Comparison of ENCODE assay signal across 4 worm cellular contexts in genomic region chrIV:192046-192445, ce11.
A peak's percentile ranks its signal among the peaks of the same experiment; 100 is the strongest.
TF ChIP-seq lines count a peak whose summit lies in the region.

Gene Y38C1AA.12 (plus strand): TSS chrIV:192256.

TF ChIP-seq in whole organism, L2 larva, 48 proteins besides CTCF, POLR2A, EP300 and RAD21 (continued from another document):
- peak; percentile 84 for TF ChIP-seq C34F6.9 (tag; optimal IDR thresholded peaks at IDR 0.05; lab: Kevin White, UChicago)
- no peak for TF ChIP-seq nhr-12 (tag; optimal IDR thresholded peaks at IDR 0.05; lab: Kevin White, UChicago)
- TF ChIP-seq crh-2 (tag; optimal IDR thresholded peaks at IDR 0.05; lab: Kevin White, UChicago): peak; percentile 77
- TF ChIP-seq skn-1 (tag; optimal IDR thresholded peaks at IDR 0.05; lab: Kevin White, UChicago): no peak
- peak; percentile 65 for TF ChIP-seq Y55F3AM.14 (GFP tag; optimal IDR thresholded peaks at IDR 0.05; lab: Kevin White, UChicago)
- TF ChIP-seq nhr-6 (tag; optimal IDR thresholded peaks at IDR 0.05; lab: Kevin White, UChicago): peak; percentile 13
- TF ChIP-seq nhr-129 (tag; optimal IDR thresholded peaks at IDR 0.05; lab: Kevin White, UChicago): peak; percentile 28
- TF ChIP-seq unc-55 (GFP tag; optimal IDR thresholded peaks at IDR 0.05; lab: Kevin White, UChicago): peak; percentile 84
- no peak for TF ChIP-seq zag-1 (tag; optimal IDR thresholded peaks at IDR 0.05; lab: Kevin White, UChicago)
- TF ChIP-seq sem-4 (tag; optimal IDR thresholded peaks at IDR 0.05; lab: Kevin White, UChicago): peak; percentile 59
- no peak for TF ChIP-seq nhr-23 (tag; optimal IDR thresholded peaks at IDR 0.05; lab: Kevin White, UChicago)
- peak; percentile 1 for TF ChIP-seq ceh-82 (tag; optimal IDR thresholded peaks at IDR 0.05; lab: Kevin White, UChicago)
- TF ChIP-seq F13H6.1 (tag; optimal IDR thresholded peaks at IDR 0.05; lab: Kevin White, UChicago): peak; percentile 82
TF ChIP-seq in whole organism, L2 larva: peak in this region for 23.

TF ChIP-seq in whole organism, L4 larva, 104 proteins besides CTCF, POLR2A, EP300 and RAD21 (continued from another document and continues in another):
- TF ChIP-seq attf-4 (tag; optimal IDR thresholded peaks at IDR 0.05; lab: Kevin White, UChicago): no peak
- peak; percentile 98 for TF ChIP-seq Y48G9A.11 (GFP tag; IDR thresholded peaks at IDR 0.05; lab: Robert Waterston, UW)
- TF ChIP-seq nhr-111 (GFP tag; optimal IDR thresholded peaks at IDR 0.05; lab: Kevin White, UChicago): no peak
- peak; percentile 57 for TF ChIP-seq nhr-102 (tag; optimal IDR thresholded peaks at IDR 0.05; lab: Kevin White, UChicago)
- TF ChIP-seq dmd-6 (GFP tag; IDR thresholded peaks at IDR 0.05; lab: Robert Waterston, UW): peak; percentile 84
- peak; percentile 98 for TF ChIP-seq T20F7.1 (GFP tag; optimal IDR thresholded peaks at IDR 0.05; lab: Kevin White, UChicago)
- 0 out of 2 replicates have a peak, but pooled peaks have one; percentile 10 for TF ChIP-seq vab-7 (GFP tag; IDR thresholded peaks at IDR 0.05; lab: Robert Waterston, UW)
- TF ChIP-seq dmd-8 (GFP tag; IDR thresholded peaks at IDR 0.05; lab: Robert Waterston, UW): no peak
- TF ChIP-seq daf-12 (tag; optimal IDR thresholded peaks at IDR 0.05; lab: Kevin White, UChicago): no peak
- no peak for TF ChIP-seq ceh-20 (GFP tag; IDR thresholded peaks at IDR 0.05; lab: Robert Waterston, UW)
- TF ChIP-seq spr-3 (GFP tag; optimal IDR thresholded peaks at IDR 0.05; lab: Kevin White, UChicago): no peak
- no peak for TF ChIP-seq unc-39 (tag; optimal IDR thresholded peaks at IDR 0.05; lab: Kevin White, UChicago)
- 0 out of 2 replicates have a peak, but pooled peaks have one; percentile 44 for TF ChIP-seq hmg-1.1 (GFP tag; IDR thresholded peaks at IDR 0.05; lab: Robert Waterston, UW)
- no peak for TF ChIP-seq pqm-1 (tag; optimal IDR thresholded peaks at IDR 0.05; lab: Kevin White, UChicago)
- no peak for TF ChIP-seq snpc-1.2 (GFP tag; IDR thresholded peaks at IDR 0.05; lab: Robert Waterston, UW)
- no peak for TF ChIP-seq fos-1 (tag; optimal IDR thresholded peaks at IDR 0.05; lab: Kevin White, UChicago)
- TF ChIP-seq gei-8 (GFP tag; optimal IDR thresholded peaks at IDR 0.05; lab: Kevin White, UChicago): no peak
- peak; percentile 69 for TF ChIP-seq nhr-77 (tag; optimal IDR thresholded peaks at IDR 0.05; lab: Kevin White, UChicago)
- no peak for TF ChIP-seq R02D3.7 (tag; optimal IDR thresholded peaks at IDR 0.05; lab: Kevin White, UChicago)
- no peak for TF ChIP-seq ceh-32 (tag; optimal IDR thresholded peaks at IDR 0.05; lab: Kevin White, UChicago; ENCODE audit: poor library complexity)
- peak; percentile 30; the same call in 1 of the 2 replicates for TF ChIP-seq pha-4 (GFP tag; IDR thresholded peaks at IDR 0.05; lab: Robert Waterston, UW)
- TF ChIP-seq pha-4 (tag; optimal IDR thresholded peaks at IDR 0.05; lab: Kevin White, UChicago): no peak
- no peak for TF ChIP-seq lin-39 (tag; optimal IDR thresholded peaks at IDR 0.05; lab: Kevin White, UChicago)
- TF ChIP-seq daf-19 (GFP tag; conservative IDR thresholded peaks at IDR 0.05; lab: Robert Waterston, UW): no peak
- no peak for TF ChIP-seq saeg-2 (GFP tag; IDR thresholded peaks at IDR 0.05; lab: Robert Waterston, UW)
- TF ChIP-seq ceh-28 (tag; optimal IDR thresholded peaks at IDR 0.05; lab: Kevin White, UChicago): no peak
- peak; percentile 72 for TF ChIP-seq nhr-6 (tag; optimal IDR thresholded peaks at IDR 0.05; lab: Kevin White, UChicago)
- TF ChIP-seq lsy-2 (tag; optimal IDR thresholded peaks at IDR 0.05; lab: Kevin White, UChicago): peak in 1 of 2 experiments; percentile 85
- peak; percentile 23 for TF ChIP-seq ztf-7 (tag; optimal IDR thresholded peaks at IDR 0.05; lab: Kevin White, UChicago)
- TF ChIP-seq skn-1 (tag; optimal IDR thresholded peaks at IDR 0.05; lab: Kevin White, UChicago): no peak
- TF ChIP-seq mdl-1 (tag; optimal IDR thresholded peaks at IDR 0.05; lab: Kevin White, UChicago): no peak
- no peak for TF ChIP-seq lin-13 (GFP tag; optimal IDR thresholded peaks at IDR 0.05; lab: Kevin White, UChicago)
- TF ChIP-seq nhr-48 (tag; optimal IDR thresholded peaks at IDR 0.05; lab: Kevin White, UChicago): no peak
- peak; percentile 75 for TF ChIP-seq dpl-1 (GFP tag; optimal IDR thresholded peaks at IDR 0.05; lab: Kevin White, UChicago)
- peak; percentile 58; the same call in 1 of the 2 replicates for TF ChIP-seq ceh-44 (GFP tag; IDR thresholded peaks at IDR 0.05; lab: Robert Waterston, UW)
- no peak for TF ChIP-seq cey-2 (tag; optimal IDR thresholded peaks at IDR 0.05; lab: Kevin White, UChicago; ENCODE audit: borderline replicate concordance, insufficient read depth)
- TF ChIP-seq lir-3 (tag; optimal IDR thresholded peaks at IDR 0.05; lab: Kevin White, UChicago): no peak
- TF ChIP-seq duxl-1 (tag; optimal IDR thresholded peaks at IDR 0.05; lab: Kevin White, UChicago; ENCODE audit: poor library complexity): peak; percentile 56
- peak; percentile 51 to 62 for TF ChIP-seq daf-16 (GFP tag; optimal IDR thresholded peaks at IDR 0.05; lab: Kevin White, UChicago)
- peak; percentile 74 for TF ChIP-seq daf-16 (tag; optimal IDR thresholded peaks at IDR 0.05; lab: Kevin White, UChicago)

TF ChIP-seq in whole organism, late embryonic, 69 proteins besides CTCF, POLR2A, EP300 and RAD21 (continued from another document):
- TF ChIP-seq ceh-24 (tag; optimal IDR thresholded peaks at IDR 0.05; lab: Kevin White, UChicago) (no peak), nhr-11 (tag; optimal IDR thresholded peaks at IDR 0.05; lab: Kevin White, UChicago) (no peak), unc-55 (GFP tag; optimal IDR thresholded peaks at IDR 0.05; lab: Kevin White, UChicago) (peak; percentile 67), mec-3 (tag; optimal IDR thresholded peaks at IDR 0.05; lab: Kevin White, UChicago; ENCODE audit: borderline replicate concordance) (peak; percentile 56), ceh-45 (GFP tag; IDR thresholded peaks at IDR 0.05; lab: Robert Waterston, UW) (no peak), nfya-1 (tag; optimal IDR thresholded peaks at IDR 0.05; lab: Kevin White, UChicago) (peak; percentile 35), pqm-1 (tag; optimal IDR thresholded peaks at IDR 0.05; lab: Kevin White, UChicago) (peak; percentile 28), ahr-1 (tag; optimal IDR thresholded peaks at IDR 0.05; lab: Kevin White, UChicago) (peak; percentile 65), hlh-8 (tag; optimal IDR thresholded peaks at IDR 0.05; lab: Kevin White, UChicago) (peak; percentile 91), unc-42 (tag; optimal IDR thresholded peaks at IDR 0.05; lab: Kevin White, UChicago) (peak; percentile 32), sdc-2 (tag; optimal IDR thresholded peaks at IDR 0.05; lab: Kevin White, UChicago) (no peak), ceh-2 (tag; optimal IDR thresholded peaks at IDR 0.05; lab: Kevin White, UChicago) (peak; percentile 86), ceh-19 (GFP tag; optimal IDR thresholded peaks at IDR 0.05; lab: Kevin White, UChicago) (no peak), elt-4 (tag; optimal IDR thresholded peaks at IDR 0.05; lab: Kevin White, UChicago) (no peak), tbx-2 (tag; optimal IDR thresholded peaks at IDR 0.05; lab: Kevin White, UChicago) (peak; percentile 90), npax-4 (tag; optimal IDR thresholded peaks at IDR 0.05; lab: Kevin White, UChicago) (no peak), fkh-6 (tag; optimal IDR thresholded peaks at IDR 0.05; lab: Kevin White, UChicago) (peak; percentile 52), unc-86 (tag; optimal IDR thresholded peaks at IDR 0.05; lab: Kevin White, UChicago) (peak; percentile 41), fax-1 (tag; optimal IDR thresholded peaks at IDR 0.05; lab: Kevin White, UChicago) (peak; percentile 74), ztf-16 (tag; optimal IDR thresholded peaks at IDR 0.05; lab: Kevin White, UChicago) (peak; percentile 53), lin-11 (tag; optimal IDR thresholded peaks at IDR 0.05; lab: Kevin White, UChicago) (no peak), hlh-6 (tag; optimal IDR thresholded peaks at IDR 0.05; lab: Kevin White, UChicago) (peak; percentile 39), fkh-10 (GFP tag; optimal IDR thresholded peaks at IDR 0.05; lab: Kevin White, UChicago) (no peak), elt-2 (tag; optimal IDR thresholded peaks at IDR 0.05; lab: Kevin White, UChicago) (peak; percentile 81), C08G9.2 (tag; optimal IDR thresholded peaks at IDR 0.05; lab: Kevin White, UChicago) (peak; percentile 94), odd-2 (tag; optimal IDR thresholded peaks at IDR 0.05; lab: Kevin White, UChicago) (no peak), hlh-15 (tag; optimal IDR thresholded peaks at IDR 0.05; lab: Kevin White, UChicago) (peak; percentile 44), C38D4.7 (GFP tag; optimal IDR thresholded peaks at IDR 0.05; lab: Kevin White, UChicago) (no peak), ceh-9 (tag; optimal IDR thresholded peaks at IDR 0.05; lab: Kevin White, UChicago) (no peak), T23F11.4 (GFP tag; optimal IDR thresholded peaks at IDR 0.05; lab: Kevin White, UChicago) (no peak), dve-1 (tag; optimal IDR thresholded peaks at IDR 0.05; lab: Kevin White, UChicago) (no peak), madf-2 (tag; optimal IDR thresholded peaks at IDR 0.05; lab: Kevin White, UChicago) (no peak), ama-1 (optimal IDR thresholded peaks at IDR 0.05; lab: Kevin White, UChicago) (no peak), gmeb-2 (tag; optimal IDR thresholded peaks at IDR 0.05; lab: Kevin White, UChicago) (no peak), pha-4 (tag; optimal IDR thresholded peaks at IDR 0.05; lab: Kevin White, UChicago) (no peak), K02D7.2 (tag; optimal IDR thresholded peaks at IDR 0.05; lab: Kevin White, UChicago) (no peak), unc-3 (GFP tag; conservative IDR thresholded peaks at IDR 0.05; lab: Robert Waterston, UW) (peak; percentile 57), unc-3 (tag; optimal IDR thresholded peaks at IDR 0.05; lab: Kevin White, UChicago) (no peak), ceh-14 (tag; optimal IDR thresholded peaks at IDR 0.05; lab: Kevin White, UChicago) (peak; percentile 65), pros-1 (tag; optimal IDR thresholded peaks at IDR 0.05; lab: Kevin White, UChicago) (no peak), pha-2 (tag; optimal IDR thresholded peaks at IDR 0.05; lab: Kevin White, UChicago) (peak; percentile 65), sox-2 (GFP tag; IDR thresholded peaks at IDR 0.05; lab: Robert Waterston, UW) (no peak), F13H6.1 (tag; optimal IDR thresholded peaks at IDR 0.05; lab: Kevin White, UChicago) (peak; percentile 63), ttx-3 (tag; optimal IDR thresholded peaks at IDR 0.05; lab: Kevin White, UChicago) (peak; percentile 51)

TF ChIP-seq in whole organism, mixed stage, embryonic, 35 proteins besides CTCF, POLR2A, EP300 and RAD21 (continued from another document):
- TF ChIP-seq lin-13 (tag; optimal IDR thresholded peaks at IDR 0.05; lab: Kevin White, UChicago): peak; percentile 47
- no peak for TF ChIP-seq unc-120 (tag; optimal IDR thresholded peaks at IDR 0.05; lab: Kevin White, UChicago; ENCODE audit: poor library complexity, severe bottlenecking)
- peak; percentile 69 for TF ChIP-seq mls-2 (tag; optimal IDR thresholded peaks at IDR 0.05; lab: Kevin White, UChicago)
- no peak for TF ChIP-seq ceh-39 (tag; optimal IDR thresholded peaks at IDR 0.05; lab: Kevin White, UChicago)
